Worm (Caenorhabditis elegans): ENCODE measurements around the gene srw-121.

- TF ChIP-seq rbr-2 (tag; optimal IDR thresholded peaks at IDR 0.05) (no peak), nhr-41 (GFP tag; IDR thresholded peaks at IDR 0.05) (no peak), dmd-8 (GFP tag; IDR thresholded peaks at IDR 0.05) (no peak), fos-1 (tag; optimal IDR thresholded peaks at IDR 0.05) (no peak), saeg-2 (GFP tag; IDR thresholded peaks at IDR 0.05) (no peak), dmd-9 (GFP tag; IDR thresholded peaks at IDR 0.05) (no peak), lim-7 (GFP tag; IDR thresholded peaks at IDR 0.05) (no peak)
Measured at ce11 chrV:3028205-3028604, 36.8 kb upstream of the srw-121 start, which contains the start of gene asp-7.
